Worm (Caenorhabditis elegans): ENCODE data around the gene ufd-3.

The ufd-3 gene

DNA sequence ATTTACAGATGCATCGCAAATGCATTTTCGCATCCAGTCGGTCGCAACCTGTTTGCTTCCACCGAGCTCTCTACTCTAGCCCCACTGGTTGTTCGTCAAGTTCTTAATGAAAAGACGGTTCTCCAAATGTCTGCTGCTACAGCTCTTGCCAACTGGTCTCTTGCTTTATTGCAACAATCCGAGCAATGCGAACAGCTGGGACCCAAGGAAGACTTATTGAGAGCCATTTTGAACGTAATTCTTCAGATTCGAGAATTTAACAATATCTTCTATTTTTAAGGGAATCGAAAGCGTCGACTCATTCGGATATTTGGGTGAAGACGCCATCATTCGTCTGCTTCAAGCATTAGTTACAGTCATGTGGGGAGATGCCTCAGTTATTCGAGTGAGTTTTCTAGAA is 2.7 kb downstream of the ufd-3 start:
- TF ChIP-seq mec-3 (tag; optimal IDR thresholded peaks at IDR 0.05; ENCODE audit: borderline replicate concordance) (no peak), odd-2 (tag; optimal IDR thresholded peaks at IDR 0.05) (no peak), ceh-14 (tag; optimal IDR thresholded peaks at IDR 0.05) (no peak), pros-1 (tag; optimal IDR thresholded peaks at IDR 0.05) (no peak)

DNA sequence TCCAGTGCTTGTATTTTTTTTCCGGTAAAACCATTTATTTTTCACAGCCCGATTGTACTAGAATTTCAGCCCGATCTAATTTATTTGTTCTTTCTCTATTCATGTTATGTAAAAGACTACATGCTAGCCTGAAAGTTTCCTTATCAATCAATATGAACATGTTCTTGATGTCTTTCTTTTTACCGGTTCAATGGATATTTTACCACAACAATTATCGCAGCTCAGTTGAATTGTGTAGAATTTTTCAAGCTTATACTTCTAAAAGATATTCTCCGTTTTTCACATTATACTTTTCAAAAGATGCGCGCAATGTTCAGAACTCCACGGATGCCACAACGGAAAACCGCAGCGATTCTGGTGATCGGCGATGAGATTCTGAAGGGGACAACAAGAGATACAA is 3.3 kb downstream of the ufd-3 start, which contains the start of gene flad-1:
flad-1 (plus strand) TSS at position 301 of the 400 bp plus-strand sequence.
- TF ChIP-seq ceh-45 (GFP tag; IDR thresholded peaks at IDR 0.05) = no peak
- TF ChIP-seq Y22D7AL.16 (tag; optimal IDR thresholded peaks at IDR 0.05) = no peak
- TF ChIP-seq syd-9 (tag; optimal IDR thresholded peaks at IDR 0.05) = no peak
- no peak for TF ChIP-seq elt-2 (tag; optimal IDR thresholded peaks at IDR 0.05)
- TF ChIP-seq madf-2 (tag; optimal IDR thresholded peaks at IDR 0.05) = no peak
- no peak for TF ChIP-seq lim-6 (tag; optimal IDR thresholded peaks at IDR 0.05)
- TF ChIP-seq odd-2 (tag; optimal IDR thresholded peaks at IDR 0.05) = no peak
- no peak for TF ChIP-seq pax-1 (tag; optimal IDR thresholded peaks at IDR 0.05)
- no peak for TF ChIP-seq C08G9.2 (tag; optimal IDR thresholded peaks at IDR 0.05)
- TF ChIP-seq F13H6.1 (tag; optimal IDR thresholded peaks at IDR 0.05) = no peak
- TF ChIP-seq hlh-13 (GFP tag; optimal IDR thresholded peaks at IDR 0.05) = no peak
- TF ChIP-seq ceh-18 (tag; optimal IDR thresholded peaks at IDR 0.05) = no peak
- no peak for TF ChIP-seq che-1 (tag; optimal IDR thresholded peaks at IDR 0.05)
- TF ChIP-seq hlh-8 (tag; optimal IDR thresholded peaks at IDR 0.05) = no peak
- no peak for TF ChIP-seq fkh-6 (tag; optimal IDR thresholded peaks at IDR 0.05)
- TF ChIP-seq ceh-6 (GFP tag; optimal IDR thresholded peaks at IDR 0.05) = no peak
- TF ChIP-seq gmeb-2 (tag; optimal IDR thresholded peaks at IDR 0.05) = no peak
- TF ChIP-seq C38D4.7 (GFP tag; optimal IDR thresholded peaks at IDR 0.05) = no peak
- no peak for TF ChIP-seq ztf-16 (tag; optimal IDR thresholded peaks at IDR 0.05)

DNA sequence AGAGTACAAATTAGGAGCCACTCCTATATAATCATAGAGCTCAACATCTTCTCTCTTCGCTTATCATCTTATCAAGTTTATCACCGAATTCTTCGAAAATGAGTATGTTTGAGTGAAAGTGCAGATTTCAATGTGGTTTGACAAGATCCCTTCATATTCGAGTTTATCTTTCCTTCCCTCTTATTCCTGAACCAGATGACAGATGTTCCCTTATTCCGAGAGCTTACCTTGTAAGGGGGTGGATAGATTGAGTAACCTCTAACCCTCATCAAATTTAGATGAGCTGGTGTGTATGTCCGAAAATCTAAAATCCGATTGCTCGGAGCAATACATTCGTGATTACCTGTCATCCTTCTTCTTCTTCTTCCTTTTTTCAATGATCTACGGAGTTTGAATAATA is 8.1 kb downstream of the ufd-3 start:
- no peak for TF ChIP-seq hlh-6 (tag; optimal IDR thresholded peaks at IDR 0.05)
- TF ChIP-seq hlh-13 (GFP tag; optimal IDR thresholded peaks at IDR 0.05) = no peak
- TF ChIP-seq dmd-4 (tag; optimal IDR thresholded peaks at IDR 0.05; ENCODE audit: borderline replicate concordance) = no peak
- TF ChIP-seq Y22D7AL.16 (tag; optimal IDR thresholded peaks at IDR 0.05) = no peak
- TF ChIP-seq unc-3 (GFP tag; conservative IDR thresholded peaks at IDR 0.05) = no peak
- TF ChIP-seq unc-3 (tag; optimal IDR thresholded peaks at IDR 0.05) = no peak
- TF ChIP-seq syd-9 (tag; optimal IDR thresholded peaks at IDR 0.05) = no peak
- TF ChIP-seq ceh-9 (tag; optimal IDR thresholded peaks at IDR 0.05) = no peak
- TF ChIP-seq lin-11 (tag; optimal IDR thresholded peaks at IDR 0.05) = no peak
- no peak for TF ChIP-seq ceh-14 (tag; optimal IDR thresholded peaks at IDR 0.05)
- TF ChIP-seq ceh-18 (tag; optimal IDR thresholded peaks at IDR 0.05) = no peak
- no peak for TF ChIP-seq ets-4 (tag; optimal IDR thresholded peaks at IDR 0.05)
- no peak for TF ChIP-seq ceh-22 (tag; optimal IDR thresholded peaks at IDR 0.05)
- no peak for TF ChIP-seq unc-86 (tag; optimal IDR thresholded peaks at IDR 0.05)
- TF ChIP-seq tbx-7 (tag; optimal IDR thresholded peaks at IDR 0.05) = no peak
- no peak for TF ChIP-seq ztf-16 (tag; optimal IDR thresholded peaks at IDR 0.05)

DNA sequence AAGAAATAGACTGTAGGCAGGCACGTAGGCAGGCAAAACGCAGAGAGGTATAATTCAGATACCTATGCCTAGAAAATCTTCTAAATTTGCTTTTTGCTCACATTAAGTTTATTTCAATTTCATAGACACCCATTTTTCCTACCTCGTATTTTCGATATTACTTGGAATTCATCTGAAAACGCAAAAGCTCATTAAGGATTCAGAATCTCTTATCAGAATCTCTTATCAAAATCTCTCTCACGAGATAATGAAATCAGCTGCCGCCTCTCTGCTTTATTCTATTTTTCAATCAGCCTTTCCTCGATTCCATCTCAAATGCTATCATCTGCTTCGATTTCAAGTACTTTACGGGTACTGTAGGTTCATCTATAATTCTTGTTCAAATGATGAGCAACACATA is 11.3 kb downstream of the ufd-3 start:
- TF ChIP-seq gmeb-2 (tag; optimal IDR thresholded peaks at IDR 0.05) (no peak), npax-4 (tag; optimal IDR thresholded peaks at IDR 0.05) (no peak), fax-1 (tag; optimal IDR thresholded peaks at IDR 0.05) (no peak), nhr-232 (tag; optimal IDR thresholded peaks at IDR 0.05) (no peak), ceh-19 (GFP tag; optimal IDR thresholded peaks at IDR 0.05) (no peak), nhr-11 (tag; optimal IDR thresholded peaks at IDR 0.05) (no peak), ceh-9 (tag; optimal IDR thresholded peaks at IDR 0.05) (no peak), F13H6.1 (tag; optimal IDR thresholded peaks at IDR 0.05) (no peak), K09A11.1 (tag; optimal IDR thresholded peaks at IDR 0.05; ENCODE audit: insufficient read depth) (no peak), ceh-48 (tag; optimal IDR thresholded peaks at IDR 0.05) (no peak), madf-2 (tag; optimal IDR thresholded peaks at IDR 0.05) (no peak), lim-6 (tag; optimal IDR thresholded peaks at IDR 0.05) (no peak), ceh-2 (tag; optimal IDR thresholded peaks at IDR 0.05) (no peak), ceh-14 (tag; optimal IDR thresholded peaks at IDR 0.05) (no peak), che-1 (tag; optimal IDR thresholded peaks at IDR 0.05) (no peak)
